Fruit fly (Drosophila melanogaster) whole organism, embryonic: ENCODE data around the gene CG43760.

ENCODE experiments used
- Antp ChIP-seq: fragments of 200-800 bp; sonication (Bioruptor generic); optimal IDR thresholded peaks from 3 replicates; lab custom pipeline; 2016; ENCODE audit warnings: missing biosample characterization, missing genetic modification characterization
- BEAF-32 ChIP-seq: fragments of 200-800 bp; sonication (Bioruptor generic); optimal IDR thresholded peaks from 3 replicates; lab custom pipeline; 2017; ENCODE audit warnings: missing biosample characterization, missing genetic modification characterization, mild to moderate bottlenecking, moderate library complexity, missing genetic modification reagents
- Bgb ChIP-seq: fragments of 200-800 bp; sonication (Bioruptor generic); IDR thresholded peaks from 2 replicates; pipeline ENCODE4 v1.3.6; 2022; ENCODE audit warnings: missing biosample characterization, missing genetic modification characterization; ENCODE audit not compliant: partially characterized antibody
- BtbVII ChIP-seq: fragments of 200-800 bp; sonication (Bioruptor generic); optimal IDR thresholded peaks from 3 replicates; lab custom pipeline; 2017; ENCODE audit warnings: missing biosample characterization, mild to moderate bottlenecking, missing genetic modification characterization
- CG12219 ChIP-seq: fragments of 200-800 bp; sonication (Bioruptor generic); optimal IDR thresholded peaks from 3 replicates; lab custom pipeline; 2018; ENCODE audit warnings: missing biosample characterization, mild to moderate bottlenecking, missing genetic modification characterization
- CG12299 ChIP-seq: fragments of 200-800 bp; sonication (Bioruptor generic); optimal IDR thresholded peaks from 2 replicates; lab custom pipeline; 2018; ENCODE audit warnings: missing biosample characterization, mild to moderate bottlenecking, missing genetic modification characterization
- CG14860 ChIP-seq: fragments of 200-800 bp; sonication (Bioruptor generic); IDR thresholded peaks from 3 replicates; pipeline ENCODE4 v1.3.6; 2022; ENCODE audit warnings: missing biosample characterization, missing genetic modification characterization; ENCODE audit not compliant: partially characterized antibody
- CG1602 ChIP-seq: fragments of 200-800 bp; sonication (Bioruptor generic); optimal IDR thresholded peaks from 3 replicates; lab custom pipeline; 2016; ENCODE audit warnings: missing biosample characterization, missing genetic modification characterization
- CG17359 ChIP-seq: fragments of 200-800 bp; sonication (Bioruptor generic); optimal IDR thresholded peaks from 3 replicates; lab custom pipeline; 2018; ENCODE audit warnings: missing biosample characterization, mild to moderate bottlenecking, missing genetic modification characterization, moderate library complexity
- CG17385 ChIP-seq: fragments of 200-800 bp; sonication (Bioruptor generic); optimal IDR thresholded peaks from 3 replicates; lab custom pipeline; 2018; ENCODE audit warnings: missing biosample characterization, mild to moderate bottlenecking, missing genetic modification characterization
- CG18599 ChIP-seq: fragments of 200-800 bp; sonication (Bioruptor generic); optimal IDR thresholded peaks from 3 replicates; lab custom pipeline; 2017; ENCODE audit warnings: missing biosample characterization, missing genetic modification characterization, mild to moderate bottlenecking, moderate library complexity, missing genetic modification reagents
- CG3726 ChIP-seq: fragments of 200-800 bp; sonication (Bioruptor generic); IDR thresholded peaks from 3 replicates; pipeline ENCODE4, ENCODE4 v1.3.6; 2022; ENCODE audit warnings: missing biosample characterization, missing genetic modification characterization
- CG42726 ChIP-seq: fragments of 200-800 bp; sonication (Bioruptor generic); IDR thresholded peaks from 2 replicates; pipeline ENCODE4 v1.3.6; 2022; ENCODE audit warnings: missing biosample characterization, missing genetic modification characterization; ENCODE audit not compliant: partially characterized antibody
- CG4617 ChIP-seq: fragments of 200-800 bp; sonication (Bioruptor generic); optimal IDR thresholded peaks from 3 replicates; lab custom pipeline; 2016; ENCODE audit warnings: missing biosample characterization, missing genetic modification characterization, borderline replicate concordance
- CG5180 ChIP-seq: fragments of 200-800 bp; sonication (Bioruptor generic); optimal IDR thresholded peaks from 3 replicates; lab custom pipeline; 2017; ENCODE audit warnings: missing biosample characterization, missing genetic modification characterization, mild to moderate bottlenecking, moderate library complexity, missing genetic modification reagents
- CG7271 ChIP-seq: fragments of 200-800 bp; sonication (Bioruptor generic); optimal IDR thresholded peaks from 2 replicates; lab custom pipeline; 2018; ENCODE audit warnings: missing biosample characterization, mild to moderate bottlenecking, missing genetic modification characterization, moderate library complexity
- CG8765 ChIP-seq: fragments of 200-800 bp; sonication (Bioruptor generic); IDR thresholded peaks from 2 replicates; pipeline ENCODE4 v1.3.6; 2022; ENCODE audit warnings: missing biosample characterization, missing genetic modification characterization
- CG9876 ChIP-seq: fragments of 200-800 bp; sonication (Bioruptor generic); optimal IDR thresholded peaks from 2 replicates; lab custom pipeline; 2016; ENCODE audit warnings: missing biosample characterization, missing genetic modification characterization
- D ChIP-seq, 2 experiments: fragments of 200-800 bp in 1 of 2; fragments of >200 bp in 1 of 2; sonication (Bioruptor generic) in 1 of 2; optimal IDR thresholded peaks; 2 replicates in 1 of 2; 3 replicates in 1 of 2; lab custom pipeline; 2017; ENCODE audit warnings: mild to moderate bottlenecking in 1 of 2, missing biosample characterization in 1 of 2, missing genetic modification characterization in 1 of 2, missing genetic modification reagents in 1 of 2
- D19A ChIP-seq: fragments of 200-800 bp; optimal IDR thresholded peaks from 3 replicates; lab custom pipeline; 2019; ENCODE audit warnings: missing biosample characterization, mild to moderate bottlenecking, missing genetic modification characterization, moderate library complexity
- H2.0 ChIP-seq: fragments of 200-800 bp; sonication (Bioruptor generic); IDR thresholded peaks from 2 replicates; pipeline ENCODE4 v1.3.6; 2022; ENCODE audit warnings: missing biosample characterization, missing genetic modification characterization
- HLH4C ChIP-seq: fragments of 200-800 bp; sonication (Bioruptor generic); IDR thresholded peaks from 3 replicates; pipeline ENCODE4 v1.3.6; 2022; ENCODE audit warnings: missing biosample characterization, missing genetic modification characterization; ENCODE audit not compliant: partially characterized antibody
- Hr51 ChIP-seq, 2 experiments: fragments of 200-800 bp; sonication (Bioruptor generic); optimal IDR thresholded peaks; 2 replicates in 1 of 2; 3 replicates in 1 of 2; lab custom pipeline; 2016 to 2018; ENCODE audit warnings: missing biosample characterization in 2 of 2, missing genetic modification characterization in 2 of 2, mild to moderate bottlenecking in 1 of 2, moderate library complexity in 1 of 2
- Max ChIP-seq: fragments of 200-800 bp; sonication (Bioruptor generic); optimal IDR thresholded peaks from 2 replicates; lab custom pipeline; 2016; ENCODE audit warnings: missing biosample characterization, mild to moderate bottlenecking, missing genetic modification characterization
- Poxn ChIP-seq: fragments of 200-800 bp; sonication (Bioruptor generic); IDR thresholded peaks from 2 replicates; pipeline ENCODE4 v1.3.6; 2022; ENCODE audit warnings: missing biosample characterization, missing genetic modification characterization
- Sry-β ChIP-seq: fragments of 200-800 bp; sonication (Bioruptor generic); optimal IDR thresholded peaks from 2 replicates; lab custom pipeline; 2018; ENCODE audit warnings: missing biosample characterization, mild to moderate bottlenecking, missing genetic modification characterization, moderate library complexity
- ab ChIP-seq: fragments of 200-800 bp; sonication (Bioruptor generic); optimal IDR thresholded peaks from 2 replicates; lab custom pipeline; 2016; ENCODE audit warnings: missing biosample characterization, missing genetic modification characterization
- amos ChIP-seq: fragments of 200-800 bp; sonication (Bioruptor generic); IDR thresholded peaks from 2 replicates; pipeline ENCODE4 v1.3.6; 2022; ENCODE audit warnings: missing biosample characterization, missing genetic modification characterization; ENCODE audit not compliant: partially characterized antibody
- br ChIP-seq: fragments of >200 bp; optimal IDR thresholded peaks from 2 replicates; lab custom pipeline; 2017
- danr ChIP-seq: fragments of 200-800 bp; sonication (Bioruptor generic); IDR thresholded peaks from 2 replicates; pipeline ENCODE4 v1.3.6; 2022; ENCODE audit warnings: missing biosample characterization, missing genetic modification characterization
- ewg ChIP-seq: fragments of 200-800 bp; sonication (Bioruptor generic); optimal IDR thresholded peaks from 3 replicates; lab custom pipeline; 2017; ENCODE audit warnings: mild to moderate bottlenecking, missing biosample characterization, missing genetic modification reagents, missing genetic modification characterization
- eyg ChIP-seq: fragments of 200-800 bp; sonication (Bioruptor generic); optimal IDR thresholded peaks from 3 replicates; lab custom pipeline; 2016; ENCODE audit warnings: missing biosample characterization, missing genetic modification characterization
- fru ChIP-seq: fragments of >200 bp; optimal IDR thresholded peaks from 2 replicates; lab custom pipeline; 2017
- gt ChIP-seq: fragments of 200-800 bp; sonication (Bioruptor generic); IDR thresholded peaks from 2 replicates; pipeline ENCODE4 v1.3.6; 2022; ENCODE audit warnings: missing biosample characterization, missing genetic modification characterization
- h ChIP-seq: fragments of >200 bp; optimal IDR thresholded peaks from 2 replicates; lab custom pipeline; 2017
- inv ChIP-seq: fragments of 200-800 bp; sonication (Bioruptor generic); IDR thresholded peaks from 2 replicates; pipeline ENCODE4 v1.3.6; 2022; ENCODE audit warnings: missing biosample characterization, missing genetic modification characterization; ENCODE audit not compliant: partially characterized antibody
- kay ChIP-seq: fragments of 200-800 bp; sonication (Bioruptor generic); optimal IDR thresholded peaks from 2 replicates; lab custom pipeline; 2016; ENCODE audit warnings: missing biosample characterization, missing genetic modification characterization
- ken ChIP-seq: fragments of 200-800 bp; sonication (Bioruptor generic); IDR thresholded peaks from 3 replicates; pipeline ENCODE4 v1.3.6; 2022; ENCODE audit warnings: missing biosample characterization, missing genetic modification characterization
- luna ChIP-seq: fragments of 200-800 bp; sonication (Bioruptor generic); optimal IDR thresholded peaks from 2 replicates; lab custom pipeline; 2016; ENCODE audit warnings: missing biosample characterization, missing genetic modification characterization
- pfk ChIP-seq: fragments of 200-800 bp; sonication (Bioruptor generic); optimal IDR thresholded peaks from 2 replicates; lab custom pipeline; 2018; ENCODE audit warnings: missing biosample characterization, mild to moderate bottlenecking, missing genetic modification characterization, moderate library complexity
- ranshi ChIP-seq: fragments of 200-800 bp; sonication (Bioruptor generic); IDR thresholded peaks from 2 replicates; pipeline ENCODE4 v1.3.6; 2022; ENCODE audit warnings: missing biosample characterization, missing genetic modification characterization
- salm ChIP-seq: fragments of 200-800 bp; sonication (Bioruptor generic); optimal IDR thresholded peaks from 2 replicates; lab custom pipeline; 2018; ENCODE audit warnings: missing biosample characterization, mild to moderate bottlenecking, missing genetic modification characterization
- seq ChIP-seq: fragments of 200-800 bp; sonication (Bioruptor generic); IDR thresholded peaks from 2 replicates; pipeline ENCODE4 v1.3.6; 2022; ENCODE audit warnings: missing biosample characterization, missing genetic modification characterization
- shn ChIP-seq: fragments of 200-800 bp; sonication (Bioruptor generic); optimal IDR thresholded peaks from 3 replicates; lab custom pipeline; 2016; ENCODE audit warnings: missing biosample characterization, missing genetic modification characterization
- slp2 ChIP-seq: fragments of 200-800 bp; sonication (Bioruptor generic); optimal IDR thresholded peaks from 2 replicates; lab custom pipeline; 2016; ENCODE audit warnings: missing biosample characterization, missing genetic modification characterization
- tll ChIP-seq, 2 experiments: fragments of 200-800 bp in 1 of 2; fragments of >200 bp in 1 of 2; sonication (Bioruptor generic) in 1 of 2; optimal IDR thresholded peaks; 2 replicates each; lab custom pipeline; 2017 to 2019; ENCODE audit warnings: missing biosample characterization in 2 of 2, missing genetic modification characterization in 2 of 2, mild to moderate bottlenecking in 1 of 2, moderate library complexity in 1 of 2
- ttk ChIP-seq: fragments of 200-800 bp; sonication (Bioruptor generic); IDR thresholded peaks from 2 replicates; pipeline ENCODE4 v2.1.2; 2022; ENCODE audit warnings: missing biosample characterization, missing genetic modification characterization
- usp ChIP-seq: fragments of >200 bp; optimal IDR thresholded peaks from 2 replicates; lab custom pipeline; 2017; ENCODE audit warnings: missing biosample characterization, missing genetic modification characterization
- vvl ChIP-seq: fragments of 200-800 bp; sonication (Bioruptor generic); IDR thresholded peaks from 2 replicates; pipeline ENCODE4 v1.3.6; 2022; ENCODE audit warnings: missing biosample characterization, missing genetic modification characterization
- yki ChIP-seq: fragments of >200 bp; optimal IDR thresholded peaks from 3 replicates; lab custom pipeline; 2018
- z ChIP-seq: fragments of 200-800 bp; sonication (Bioruptor generic); IDR thresholded peaks from 3 replicates; pipeline ENCODE4 v1.3.6; 2022; ENCODE audit warnings: missing biosample characterization, missing genetic modification characterization
- zfh1 ChIP-seq: fragments of 200-800 bp; sonication (Bioruptor generic); IDR thresholded peaks from 3 replicates; pipeline ENCODE4 v1.3.6; 2022; ENCODE audit warnings: missing biosample characterization, missing genetic modification characterization

CG43760 gene

dm6 chr2L:15770978-15771377 is 5.7 kb downstream of the CG43760 start, which contains the start of gene Ku80:
Gene Ku80 (minus strand): TSS chr2L:15771159.
- TF ChIP-seq br (lab: Kevin White, UChicago) (no peak), vvl (no peak), ken (no peak), CG8765 (GFP tag; lab: Robert Waterston, UW) (no peak), Sry-β (GFP tag; lab: Kevin White, UChicago) (no peak), D (optimal IDR thresholded peaks at IDR 0.05; lab: Kevin White, UChicago) (no peak), D (GFP tag; optimal IDR thresholded peaks at IDR 0.05; lab: Kevin White, UChicago) (no peak), Hr51 (GFP tag; optimal IDR thresholded peaks at IDR 0.05; lab: Kevin White, UChicago) (no peak), h (no peak), seq (GFP tag; lab: Robert Waterston, UW) (no peak), kay (GFP tag; lab: Kevin White, UChicago) (no peak), CG5180 (GFP tag; lab: Kevin White, UChicago) (no peak), Poxn (no peak), Antp (no peak), CG4617 (GFP tag; lab: Kevin White, UChicago) (peak; percentile 7), CG12299 (tag; lab: Kevin White, UChicago) (no peak), zfh1 (GFP tag; lab: Robert Waterston, UW) (no peak), usp (GFP tag; lab: Kevin White, UChicago) (no peak), danr (no peak), ranshi (GFP tag; lab: Robert Waterston, UW) (no peak), ewg (GFP tag; lab: Kevin White, UChicago) (no peak), pfk (no peak), gt (GFP tag; lab: Robert Waterston, UW) (no peak), CG3726 (GFP tag; lab: Robert Waterston, UW) (no peak), D19A (tag; lab: Kevin White, UChicago) (no peak), yki (lab: Kevin White, UChicago) (no peak), H2.0 (GFP tag; lab: Robert Waterston, UW) (no peak), CG17385 (GFP tag; lab: Kevin White, UChicago) (no peak), CG42726 (peak; percentile 44; the same call in 1 of the 2 replicates), CG7271 (tag; lab: Kevin White, UChicago) (no peak), luna (GFP tag; lab: Kevin White, UChicago) (no peak), Max (GFP tag; lab: Kevin White, UChicago) (no peak), CG1602 (GFP tag; lab: Kevin White, UChicago) (no peak), eyg (GFP tag; lab: Kevin White, UChicago) (no peak), ab (GFP tag; lab: Kevin White, UChicago) (no peak), amos (peak; percentile 65), z (GFP tag; lab: Robert Waterston, UW) (no peak), tll (GFP tag; optimal IDR thresholded peaks at IDR 0.05; lab: Kevin White, UChicago) (no peak), fru (no peak), CG17359 (tag; lab: Kevin White, UChicago) (no peak), CG14860 (GFP tag; lab: Robert Waterston, UW) (peak; percentile 72), BtbVII (GFP tag; lab: Kevin White, UChicago) (no peak), shn (GFP tag; lab: Kevin White, UChicago) (no peak), inv (GFP tag; lab: Robert Waterston, UW) (no peak), CG18599 (GFP tag; lab: Kevin White, UChicago) (no peak), slp2 (no peak), CG12219 (GFP tag; lab: Kevin White, UChicago) (no peak), BEAF-32 (peak; percentile 65), ttk (GFP tag; lab: Robert Waterston, UW) (no peak), salm (tag; lab: Kevin White, UChicago) (no peak), CG9876 (GFP tag; lab: Kevin White, UChicago) (no peak), HLH4C (GFP tag; lab: Robert Waterston, UW) (peak; percentile 84), Bgb (GFP tag; lab: Robert Waterston, UW) (peak; percentile 72)
